Fruit fly (Drosophila melanogaster) whole organism, prepupa: ENCODE results near the gene Ogdh.

Experiments
- Blimp-1 ChIP-seq: fragments of 200-800 bp; sonication (Bioruptor generic); optimal IDR thresholded peaks from 3 replicates; lab custom pipeline; 2017; ENCODE audit warnings: missing biosample characterization, missing genetic modification characterization, mild to moderate bottlenecking, moderate library complexity, missing genetic modification reagents
- CG10631 ChIP-seq: fragments of 200-800 bp; sonication (Bioruptor generic); optimal IDR thresholded peaks from 2 replicates; lab custom pipeline; 2016; ENCODE audit warnings: missing biosample characterization, missing genetic modification characterization
- CG11762 ChIP-seq: fragments of 200-800 bp; sonication (Bioruptor generic); optimal IDR thresholded peaks from 3 replicates; lab custom pipeline; 2016; ENCODE audit warnings: missing biosample characterization, missing genetic modification characterization; ENCODE audit not compliant: insufficient read depth
- CG15336 ChIP-seq: fragments of 200-800 bp; sonication (Bioruptor generic); IDR thresholded peaks from 2 replicates; pipeline ENCODE4 v1.3.6; 2022; ENCODE audit warnings: missing biosample characterization, missing genetic modification characterization
- CG1621 ChIP-seq: fragments of 200-800 bp; sonication (Bioruptor generic); optimal IDR thresholded peaks from 3 replicates; lab custom pipeline; 2018; ENCODE audit warnings: missing biosample characterization, mild to moderate bottlenecking, missing genetic modification characterization
- CG16779 ChIP-seq: fragments of 200-800 bp; sonication (Bioruptor generic); optimal IDR thresholded peaks from 3 replicates; lab custom pipeline; 2017; ENCODE audit warnings: missing biosample characterization, mild to moderate bottlenecking, missing genetic modification characterization
- CG31627 ChIP-seq: fragments of 200-800 bp; sonication (Bioruptor generic); optimal IDR thresholded peaks from 3 replicates; lab custom pipeline; 2016; ENCODE audit warnings: missing biosample characterization, missing genetic modification characterization
- CG32006 ChIP-seq: fragments of 200-800 bp; sonication (Bioruptor generic); optimal IDR thresholded peaks from 3 replicates; lab custom pipeline; 2017; ENCODE audit warnings: missing biosample characterization, mild to moderate bottlenecking, missing genetic modification characterization
- CG3919 ChIP-seq: fragments of 200-800 bp; sonication (Bioruptor generic); optimal IDR thresholded peaks from 3 replicates; lab custom pipeline; 2016; ENCODE audit warnings: missing biosample characterization, missing genetic modification characterization
- CG6163 ChIP-seq: fragments of 200-800 bp; sonication (Bioruptor generic); IDR thresholded peaks from 3 replicates; pipeline ENCODE4 v1.3.6; 2022; ENCODE audit warnings: missing biosample characterization, missing genetic modification characterization
- CG6792 ChIP-seq: fragments of 200-800 bp; sonication (Bioruptor generic); optimal IDR thresholded peaks from 3 replicates; lab custom pipeline; 2016; ENCODE audit warnings: missing biosample characterization, missing genetic modification characterization
- CG6854 ChIP-seq: fragments of 200-800 bp; sonication (Bioruptor generic); optimal IDR thresholded peaks from 2 replicates; lab custom pipeline; 2017; ENCODE audit warnings: missing biosample characterization, mild to moderate bottlenecking, missing genetic modification characterization
- CG7368 ChIP-seq: fragments of 200-800 bp; sonication (Bioruptor generic); optimal IDR thresholded peaks from 3 replicates; lab custom pipeline; 2016; ENCODE audit warnings: missing biosample characterization, missing genetic modification characterization
- CG8119 ChIP-seq: fragments of 200-800 bp; sonication (Bioruptor generic); IDR thresholded peaks from 3 replicates; pipeline ENCODE4 v1.3.6; 2022; ENCODE audit warnings: missing biosample characterization, missing genetic modification characterization
- Eip78C ChIP-seq: fragments of 200-800 bp; sonication (Bioruptor generic); peaks from one replicate; lab custom pipeline; 2016; ENCODE audit warnings: missing biosample characterization, missing genetic modification characterization
- Eip93F ChIP-seq: fragments of 200-800 bp; sonication (Bioruptor generic); optimal IDR thresholded peaks from 2 replicates; lab custom pipeline; 2016; ENCODE audit warnings: missing biosample characterization, mild to moderate bottlenecking, missing genetic modification characterization
- Ets21C ChIP-seq: fragments of 200-800 bp; sonication (Bioruptor generic); optimal IDR thresholded peaks from 3 replicates; lab custom pipeline; 2016; ENCODE audit warnings: missing biosample characterization, missing genetic modification characterization
- Gug ChIP-seq: fragments of 200-800 bp; sonication (Bioruptor generic); IDR thresholded peaks from 2 replicates; pipeline ENCODE4 v1.3.6; 2022; ENCODE audit warnings: missing biosample characterization, missing genetic modification characterization
- Hr38 ChIP-seq: sonication (Bioruptor generic); optimal IDR thresholded peaks from 2 replicates; lab custom pipeline; 2016; ENCODE audit warnings: missing biosample characterization, missing genetic modification characterization
- Hr39 ChIP-seq: fragments of 200-800 bp; sonication (Bioruptor generic); optimal IDR thresholded peaks from 2 replicates; lab custom pipeline; 2016; ENCODE audit warnings: missing biosample characterization, missing genetic modification characterization
- Lpt ChIP-seq: fragments of 200-800 bp; sonication (Bioruptor generic); optimal IDR thresholded peaks from 3 replicates; lab custom pipeline; 2016; ENCODE audit warnings: missing biosample characterization, missing genetic modification characterization
- Met ChIP-seq: fragments of 200-800 bp; sonication (Bioruptor generic); optimal IDR thresholded peaks from 3 replicates; lab custom pipeline; 2016; ENCODE audit warnings: missing biosample characterization, missing genetic modification characterization
- OdsH ChIP-seq: fragments of 200-800 bp; sonication (Bioruptor generic); optimal IDR thresholded peaks from 3 replicates; lab custom pipeline; 2016; ENCODE audit warnings: missing biosample characterization, missing genetic modification characterization
- Smox ChIP-seq: fragments of 200-800 bp; sonication (Bioruptor generic); optimal IDR thresholded peaks from 3 replicates; lab custom pipeline; 2016; ENCODE audit warnings: missing biosample characterization, missing genetic modification characterization
- Sox102F ChIP-seq: fragments of 200-800 bp; sonication (Bioruptor generic); optimal IDR thresholded peaks from 2 replicates; lab custom pipeline; 2016; ENCODE audit warnings: missing biosample characterization, mild to moderate bottlenecking, missing genetic modification characterization
- Sox14 ChIP-seq: fragments of 200-800 bp; sonication (Bioruptor generic); optimal IDR thresholded peaks from 3 replicates; lab custom pipeline; 2016; ENCODE audit warnings: missing biosample characterization, missing genetic modification characterization
- Sox15 ChIP-seq: fragments of 200-800 bp; sonication (Bioruptor generic); optimal IDR thresholded peaks from 3 replicates; lab custom pipeline; 2016; ENCODE audit warnings: missing biosample characterization, missing genetic modification characterization
- acj6 ChIP-seq: fragments of 200-800 bp; sonication (Bioruptor generic); optimal IDR thresholded peaks from 3 replicates; lab custom pipeline; 2016; ENCODE audit warnings: missing biosample characterization, missing genetic modification characterization
- cyc ChIP-seq: fragments of 200-800 bp; sonication (Bioruptor generic); optimal IDR thresholded peaks from 3 replicates; lab custom pipeline; 2016; ENCODE audit warnings: missing biosample characterization, missing genetic modification characterization
- dac ChIP-seq: fragments of 200-800 bp; sonication (Bioruptor generic); optimal IDR thresholded peaks from 2 replicates; lab custom pipeline; 2017; ENCODE audit warnings: missing biosample characterization, mild to moderate bottlenecking, missing genetic modification characterization
- dsx ChIP-seq: fragments of 200-800 bp; optimal IDR thresholded peaks from 3 replicates; lab custom pipeline; 2019; ENCODE audit warnings: missing biosample characterization, mild to moderate bottlenecking, missing genetic modification characterization, moderate library complexity; ENCODE audit not compliant: poor library complexity, severe bottlenecking
- eg ChIP-seq: fragments of 200-800 bp; sonication (Bioruptor generic); IDR thresholded peaks from 3 replicates; pipeline ENCODE4 v1.3.6; 2022; ENCODE audit warnings: missing biosample characterization, missing genetic modification characterization
- esn ChIP-seq: fragments of 200-800 bp; sonication (Bioruptor generic); optimal IDR thresholded peaks from 2 replicates; lab custom pipeline; 2016; ENCODE audit warnings: missing biosample characterization, mild to moderate bottlenecking, missing genetic modification characterization, moderate library complexity
- fd59A ChIP-seq: fragments of 200-800 bp; sonication (Bioruptor generic); optimal IDR thresholded peaks from 2 replicates; lab custom pipeline; 2017; ENCODE audit warnings: missing biosample characterization, mild to moderate bottlenecking, missing genetic modification characterization, missing genetic modification reagents
- fd85E ChIP-seq: fragments of 200-800 bp; sonication (Bioruptor generic); optimal IDR thresholded peaks from 3 replicates; lab custom pipeline; 2016; ENCODE audit warnings: missing biosample characterization, missing genetic modification characterization
- fkh ChIP-seq: fragments of 200-800 bp; sonication (Bioruptor generic); optimal IDR thresholded peaks from 3 replicates; lab custom pipeline; 2017; ENCODE audit warnings: missing biosample characterization, mild to moderate bottlenecking, missing genetic modification characterization, moderate library complexity
- lz ChIP-seq: fragments of 200-800 bp; sonication (Bioruptor generic); optimal IDR thresholded peaks from 3 replicates; lab custom pipeline; 2016; ENCODE audit warnings: missing biosample characterization, missing genetic modification characterization
- pdm3 ChIP-seq: fragments of 200-800 bp; sonication (Bioruptor generic); optimal IDR thresholded peaks from 3 replicates; lab custom pipeline; 2016; ENCODE audit warnings: missing biosample characterization, missing genetic modification characterization
- salr ChIP-seq, 2 experiments: fragments of 200-800 bp; sonication (Bioruptor generic); optimal IDR thresholded peaks; 3 replicates each; lab custom pipeline; 2016 to 2018; ENCODE audit warnings: missing biosample characterization in 2 of 2, missing genetic modification characterization in 2 of 2, mild to moderate bottlenecking in 1 of 2
- spab ChIP-seq: fragments of 200-800 bp; sonication (Bioruptor generic); optimal IDR thresholded peaks from 2 replicates; lab custom pipeline; 2017; ENCODE audit warnings: missing biosample characterization, mild to moderate bottlenecking, missing genetic modification characterization, missing genetic modification reagents
- ss ChIP-seq, 2 experiments: fragments of 200-800 bp; sonication (Bioruptor generic); optimal IDR thresholded peaks; 2 replicates in 1 of 2; 3 replicates in 1 of 2; lab custom pipeline; 2017 to 2018; ENCODE audit warnings: mild to moderate bottlenecking in 2 of 2, missing biosample characterization in 2 of 2, missing genetic modification characterization in 2 of 2, moderate library complexity in 1 of 2
- svp ChIP-seq: fragments of 200-800 bp; sonication (Bioruptor generic); peaks from one replicate; lab custom pipeline; 2016; ENCODE audit warnings: missing biosample characterization, missing genetic modification characterization
- topi ChIP-seq: fragments of 200-800 bp; sonication (Bioruptor generic); optimal IDR thresholded peaks from 3 replicates; lab custom pipeline; 2016; ENCODE audit warnings: missing biosample characterization, missing genetic modification characterization
- vri ChIP-seq: fragments of 200-800 bp; sonication (Bioruptor generic); optimal IDR thresholded peaks from 3 replicates; lab custom pipeline; 2016; ENCODE audit warnings: missing biosample characterization, mild to moderate bottlenecking, missing genetic modification characterization

Ogdh gene

DNA sequence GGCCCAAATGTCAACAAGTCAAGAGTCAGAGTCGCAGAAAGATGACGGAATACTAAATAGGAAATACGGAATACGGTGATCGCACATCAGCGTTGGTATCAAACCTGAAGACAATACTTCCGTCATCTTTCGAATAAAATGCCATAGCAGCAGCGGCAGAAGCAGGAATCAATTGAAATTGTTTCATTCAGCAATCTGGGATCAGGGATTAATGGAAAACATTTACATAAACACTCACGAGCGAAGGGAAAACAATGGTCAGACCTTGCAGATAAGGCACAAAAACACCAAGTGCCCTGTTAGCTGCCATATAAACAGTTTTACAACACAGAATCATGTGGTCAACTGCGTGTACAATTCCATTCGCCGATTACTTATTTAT is 50.8 kb downstream of the Ogdh start:
- TF ChIP-seq CG16779 = no peak
- TF ChIP-seq Eip78C (GFP tag; lab: Kevin White, UChicago) = peak; percentile 30
- no peak for TF ChIP-seq CG10631 (GFP tag; lab: Kevin White, UChicago)
- no peak for TF ChIP-seq eg (GFP tag; lab: Robert Waterston, UW)
- peak; percentile 97 for TF ChIP-seq svp (GFP tag; lab: Kevin White, UChicago)
- TF ChIP-seq OdsH (GFP tag; lab: Kevin White, UChicago) = no peak

dm6 chr3L:17006250-17006693 is 51.6 kb downstream of the Ogdh start:
- TF ChIP-seq CG31627 (GFP tag; lab: Kevin White, UChicago) (peak; percentile 33), ss (GFP tag; optimal IDR thresholded peaks at IDR 0.05; lab: Kevin White, UChicago) (no peak), lz (GFP tag; lab: Kevin White, UChicago) (no peak), cyc (peak; percentile 28), esn (GFP tag; lab: Kevin White, UChicago) (peak; percentile 9), Blimp-1 (no peak), pdm3 (no peak), CG11762 (GFP tag; lab: Kevin White, UChicago) (no peak), CG6163 (GFP tag; lab: Robert Waterston, UW) (no peak; the same call in 2 of the 3 replicates), Gug (GFP tag; lab: Robert Waterston, UW) (peak; percentile 33), salr (GFP tag; optimal IDR thresholded peaks at IDR 0.05; lab: Kevin White, UChicago) (no peak), CG32006 (GFP tag; lab: Kevin White, UChicago) (no peak), acj6 (GFP tag; lab: Kevin White, UChicago) (no peak), eg (GFP tag; lab: Robert Waterston, UW) (peak; percentile 33; the same call in 1 of the 3 replicates), fd59A (no peak), vri (GFP tag; lab: Kevin White, UChicago) (peak; percentile 37), CG8119 (GFP tag; lab: Robert Waterston, UW) (no peak), CG1621 (tag; lab: Kevin White, UChicago) (no peak), CG10631 (GFP tag; lab: Kevin White, UChicago) (no peak), CG7368 (GFP tag; lab: Kevin White, UChicago) (no peak), CG6792 (GFP tag; lab: Kevin White, UChicago) (no peak), CG15336 (no peak), topi (no peak), Ets21C (GFP tag; lab: Kevin White, UChicago) (no peak), fd85E (GFP tag; lab: Kevin White, UChicago) (no peak), OdsH (GFP tag; lab: Kevin White, UChicago) (peak; percentile 6), Sox102F (GFP tag; lab: Kevin White, UChicago) (no peak), svp (GFP tag; lab: Kevin White, UChicago) (peak; percentile 51), Hr38 (GFP tag; lab: Kevin White, UChicago) (no peak), Met (GFP tag; lab: Kevin White, UChicago) (peak; percentile 20), Sox14 (GFP tag; lab: Kevin White, UChicago) (peak; percentile 33), Smox (GFP tag; lab: Kevin White, UChicago) (no peak), Lpt (GFP tag; lab: Kevin White, UChicago) (no peak), Eip78C (GFP tag; lab: Kevin White, UChicago) (peak; percentile 37), Eip93F (no peak), Sox15 (GFP tag; lab: Kevin White, UChicago) (no peak), spab (no peak), fkh (GFP tag; lab: Kevin White, UChicago) (peak; percentile 84), CG3919 (GFP tag; lab: Kevin White, UChicago) (peak; percentile 28), CG6854 (GFP tag; lab: Kevin White, UChicago) (no peak), dsx (GFP tag; lab: Kevin White, UChicago) (no peak), dac (GFP tag; lab: Kevin White, UChicago) (no peak), Hr39 (GFP tag; lab: Kevin White, UChicago) (no peak)
